Worm (Caenorhabditis elegans) whole organism, young adult: Measurements from ENCODE around the gene W07G1.7.

Experiments
- B0035.1 ChIP-seq: sonication (generic microtip); optimal IDR thresholded peaks from 2 replicates; lab custom pipeline; 2016; ENCODE audit warnings: missing genetic modification characterization, mild to moderate bottlenecking, missing compliant biosample characterization, missing genotype, missing genetic modification reagents
- F37B4.10 ChIP-seq: fragments of 200-800 bp; sonication (Bioruptor generic); IDR thresholded peaks from 2 replicates; pipeline ENCODE4 v1.3.6; 2022; ENCODE audit warnings: missing genetic modification characterization, missing compliant biosample characterization
- K12H6.12 ChIP-seq: fragments of 200-800 bp; sonication (Bioruptor generic); optimal IDR thresholded peaks from 2 replicates; lab custom pipeline; 2018; ENCODE audit warnings: mild to moderate bottlenecking, missing genetic modification characterization, missing compliant biosample characterization
- Y53G8AR.9 ChIP-seq: fragments of 200-800 bp; sonication (Bioruptor generic); conservative IDR thresholded peaks from 2 replicates; pipeline ENCODE4 v1.3.6; 2022; ENCODE audit warnings: missing genetic modification reagents, missing genetic modification characterization, missing compliant biosample characterization
- Y95B8A.8 ChIP-seq: fragments of 200-800 bp; sonication (Bioruptor generic); IDR thresholded peaks from 2 replicates; pipeline ENCODE4 v1.3.6; 2022; ENCODE audit warnings: missing genetic modification reagents, missing genetic modification characterization, missing compliant biosample characterization
- ZK185.1 ChIP-seq: sonication (generic microtip); optimal IDR thresholded peaks from 2 replicates; lab custom pipeline; 2016; ENCODE audit warnings: mild to moderate bottlenecking, missing genetic modification characterization, missing compliant biosample characterization; ENCODE audit not compliant: poor library complexity, severe bottlenecking
- aptf-3 ChIP-seq: fragments of 200-800 bp; sonication (Bioruptor generic); IDR thresholded peaks from 2 replicates; pipeline ENCODE4 v1.3.6; 2022; ENCODE audit warnings: missing genetic modification characterization, missing compliant biosample characterization
- atf-7 ChIP-seq: sonication (generic microtip); optimal IDR thresholded peaks from 2 replicates; lab custom pipeline; 2017; ENCODE audit warnings: mild to moderate bottlenecking, missing genetic modification characterization, missing compliant biosample characterization
- cebp-1 ChIP-seq, 2 experiments: fragments of 200-800 bp in 1 of 2; sonication (Bioruptor generic) in 1 of 2; sonication (generic microtip) in 1 of 2; IDR thresholded peaks in 1 of 2; optimal IDR thresholded peaks in 1 of 2; 2 replicates each; pipeline versions ENCODE4 v1.3.6 to Lab custom; 2017 to 2022; ENCODE audit warnings: missing compliant biosample characterization in 2 of 2, missing genetic modification characterization in 2 of 2, mild to moderate bottlenecking in 1 of 2, missing genetic modification reagents in 1 of 2, moderate library complexity in 1 of 2
- cebp-2 ChIP-seq: fragments of 200-800 bp; sonication (Bioruptor generic); IDR thresholded peaks from 2 replicates; pipeline ENCODE4 v1.3.6; 2022; ENCODE audit warnings: missing genetic modification characterization, missing compliant biosample characterization
- dox-1 ChIP-seq: fragments of 200-800 bp; sonication (Bioruptor generic); IDR thresholded peaks from 2 replicates; pipeline ENCODE4 v1.3.6; 2022; ENCODE audit warnings: missing genetic modification reagents, missing genetic modification characterization, missing compliant biosample characterization
- dpff-1 ChIP-seq: sonication (generic microtip); optimal IDR thresholded peaks from 2 replicates; lab custom pipeline; 2017; ENCODE audit warnings: mild to moderate bottlenecking, missing genetic modification characterization, missing compliant biosample characterization
- egrh-3 ChIP-seq: fragments of 200-800 bp; sonication (Bioruptor generic); IDR thresholded peaks from 2 replicates; pipeline ENCODE4 v1.3.6; 2022; ENCODE audit warnings: missing genetic modification reagents, missing genetic modification characterization, missing compliant biosample characterization
- hmg-1.2 ChIP-seq: fragments of 200-800 bp; sonication (Bioruptor generic); IDR thresholded peaks from 2 replicates; pipeline ENCODE4 v1.3.6; 2022; ENCODE audit warnings: missing genetic modification reagents, missing genetic modification characterization, missing compliant biosample characterization
- hmg-20 ChIP-seq: fragments of 200-800 bp; sonication (Bioruptor generic); IDR thresholded peaks from 2 replicates; pipeline ENCODE4 v1.3.6; 2022; ENCODE audit warnings: missing genetic modification reagents, missing genetic modification characterization, missing compliant biosample characterization
- hrde-1 ChIP-seq: sonication (generic microtip); optimal IDR thresholded peaks from 2 replicates; lab custom pipeline; 2016; ENCODE audit warnings: missing genetic modification characterization, mild to moderate bottlenecking, missing compliant biosample characterization, moderate library complexity, missing genotype, missing genetic modification reagents, borderline replicate concordance
- let-607 ChIP-seq, 2 experiments: fragments of 200-800 bp in 1 of 2; sonication (Bioruptor generic) in 1 of 2; sonication (generic microtip) in 1 of 2; optimal IDR thresholded peaks; 2 replicates each; lab custom pipeline; 2016 to 2018; ENCODE audit warnings: mild to moderate bottlenecking in 2 of 2, missing compliant biosample characterization in 2 of 2, missing genetic modification characterization in 2 of 2, moderate library complexity in 2 of 2, missing genotype in 1 of 2
- lin-40 ChIP-seq: sonication (generic microtip); optimal IDR thresholded peaks from 2 replicates; lab custom pipeline; 2016; ENCODE audit warnings: missing genetic modification characterization, mild to moderate bottlenecking, missing compliant biosample characterization, missing genotype, missing genetic modification reagents
- mel-28 ChIP-seq: sonication (generic microtip); optimal IDR thresholded peaks from 2 replicates; lab custom pipeline; 2016; ENCODE audit warnings: borderline replicate concordance, mild to moderate bottlenecking, missing genetic modification characterization, missing compliant biosample characterization
- nhr-120 ChIP-seq: fragments of 200-800 bp; sonication (Bioruptor generic); IDR thresholded peaks from 2 replicates; pipeline ENCODE4 v1.3.6; 2022; ENCODE audit warnings: missing genetic modification characterization, missing compliant biosample characterization
- nhr-80 ChIP-seq: sonication (generic microtip); optimal IDR thresholded peaks from 2 replicates; lab custom pipeline; 2016; ENCODE audit warnings: missing genetic modification characterization, missing compliant biosample characterization
- nhr-90 ChIP-seq: sonication (generic microtip); optimal IDR thresholded peaks from 2 replicates; lab custom pipeline; 2016; ENCODE audit warnings: missing genotype, mild to moderate bottlenecking, missing genetic modification characterization, missing compliant biosample characterization
- snpc-1.3 ChIP-seq: sonication (generic microtip); optimal IDR thresholded peaks from 2 replicates; lab custom pipeline; 2017; ENCODE audit warnings: missing genetic modification characterization, mild to moderate bottlenecking, missing compliant biosample characterization, antibody characterized with exemption, moderate library complexity, missing genotype, missing genetic modification reagents; ENCODE audit not compliant: insufficient read depth
- snpc-3.4 ChIP-seq: sonication (generic microtip); optimal IDR thresholded peaks from 2 replicates; lab custom pipeline; 2017; ENCODE audit warnings: missing genetic modification characterization, mild to moderate bottlenecking, missing compliant biosample characterization, antibody characterized with exemption, moderate library complexity, missing genotype, missing genetic modification reagents
- snpc-4 ChIP-seq, 5 experiments: fragments of 150-350 bp in 1 of 5; sonication (generic microtip) in 4 of 5; optimal IDR thresholded peaks; 2 replicates each; lab custom pipeline; 2014 to 2018; ENCODE audit warnings: missing genetic modification characterization in 5 of 5, missing biosample characterization in 3 of 5, antibody characterized with exemption in 2 of 5, mild to moderate bottlenecking in 2 of 5, missing compliant biosample characterization in 2 of 5, missing genotype in 2 of 5, moderate library complexity in 2 of 5, missing genetic modification reagents in 1 of 5
- somi-1 ChIP-seq: fragments of 200-800 bp; sonication (Bioruptor generic); optimal IDR thresholded peaks from 2 replicates; lab custom pipeline; 2018; ENCODE audit warnings: mild to moderate bottlenecking, missing genetic modification characterization, missing compliant biosample characterization
- tbp1 ChIP-seq: fragments of 200-800 bp; sonication (Bioruptor generic); optimal IDR thresholded peaks from 2 replicates; lab custom pipeline; 2018; ENCODE audit warnings: mild to moderate bottlenecking, missing genetic modification characterization, missing compliant biosample characterization
- xnd-1 ChIP-seq: sonication (generic microtip); optimal IDR thresholded peaks from 2 replicates; lab custom pipeline; 2016; ENCODE audit warnings: missing genotype, missing genetic modification reagents, missing genetic modification characterization, missing compliant biosample characterization
- zfh-2 ChIP-seq: fragments of 200-800 bp; sonication (Bioruptor generic); conservative IDR thresholded peaks from 2 replicates; pipeline ENCODE4 v1.3.6; 2022; ENCODE audit warnings: missing genetic modification reagents, missing genetic modification characterization, missing compliant biosample characterization
- ztf-18 ChIP-seq: sonication (generic microtip); optimal IDR thresholded peaks from 2 replicates; lab custom pipeline; 2016; ENCODE audit warnings: missing genotype, mild to moderate bottlenecking, missing genetic modification characterization, missing compliant biosample characterization
- ztf-25 ChIP-seq: fragments of 200-800 bp; sonication (Bioruptor generic); IDR thresholded peaks from 2 replicates; pipeline ENCODE4 v1.3.6; 2022; ENCODE audit warnings: missing genetic modification reagents, missing genetic modification characterization, missing compliant biosample characterization
- ztf-26 ChIP-seq: sonication (generic microtip); optimal IDR thresholded peaks from 2 replicates; lab custom pipeline; 2017; ENCODE audit warnings: missing genetic modification characterization, missing compliant biosample characterization

W07G1.7 gene

ce11 chrII:13954979-13955378 is 11.2 kb downstream of the W07G1.7 start:
- TF ChIP-seq cebp-1 (GFP tag; IDR thresholded peaks at IDR 0.05; lab: Robert Waterston, UW) (no peak), cebp-1 (tag; optimal IDR thresholded peaks at IDR 0.05; lab: Kevin White, UChicago) (no peak), nhr-120 (GFP tag; lab: Robert Waterston, UW) (no peak), nhr-80 (tag; lab: Kevin White, UChicago) (peak; percentile 22)

- TF ChIP-seq hmg-20 (GFP tag; lab: Robert Waterston, UW) (no peak), K12H6.12 (tag; lab: Kevin White, UChicago) (no peak), lin-40 (peak; percentile 50), ZK185.1 (tag; lab: Kevin White, UChicago) (no peak), F37B4.10 (GFP tag; lab: Robert Waterston, UW) (no peak), snpc-3.4 (tag; lab: Kevin White, UChicago) (no peak), snpc-1.3 (tag; lab: Kevin White, UChicago) (no peak), cebp-1 (GFP tag; IDR thresholded peaks at IDR 0.05; lab: Robert Waterston, UW) (no peak), cebp-1 (tag; optimal IDR thresholded peaks at IDR 0.05; lab: Kevin White, UChicago) (peak; percentile 34), ztf-26 (tag; lab: Kevin White, UChicago) (peak; percentile 60), let-607 (tag; optimal IDR thresholded peaks at IDR 0.05; lab: Kevin White, UChicago) (no peak), hrde-1 (tag; lab: Kevin White, UChicago) (no peak), hmg-1.2 (GFP tag; lab: Robert Waterston, UW) (peak; percentile 61), B0035.1 (tag; lab: Kevin White, UChicago) (no peak), zfh-2 (GFP tag; lab: Robert Waterston, UW) (peak; percentile 31; the same call in 1 of the 2 replicates), snpc-4 (GFP tag; optimal IDR thresholded peaks at IDR 0.05; lab: Kevin White, UChicago) (no peak), snpc-4 (tag; optimal IDR thresholded peaks at IDR 0.05; lab: Kevin White, UChicago) (peak in 2 of 4 experiments; percentile 48 to 61), nhr-80 (tag; lab: Kevin White, UChicago) (peak; percentile 86), cebp-2 (GFP tag; lab: Robert Waterston, UW) (0 out of 2 replicates have a peak, but pooled peaks have one; percentile 79), Y95B8A.8 (GFP tag; lab: Robert Waterston, UW) (no peak), aptf-3 (GFP tag; lab: Robert Waterston, UW) (no peak), somi-1 (GFP tag; lab: Kevin White, UChicago) (no peak), tbp1 (peak; percentile 19), nhr-90 (no peak), egrh-3 (no peak), dox-1 (GFP tag; lab: Robert Waterston, UW) (peak; percentile 42), xnd-1 (tag; lab: Kevin White, UChicago) (no peak)
Observed at ce11 chrII:13954077-13954476, 12.1 kb downstream of the W07G1.7 start.

- TF ChIP-seq dpff-1 (tag; lab: Kevin White, UChicago) (no peak), zfh-2 (GFP tag; lab: Robert Waterston, UW) (peak; percentile 77), egrh-3 (peak; percentile 66; the same call in 1 of the 2 replicates)
Observed at ce11 chrII:13951986-13952385, 14.2 kb downstream of the W07G1.7 start.

- TF ChIP-seq mel-28: no peak
- TF ChIP-seq atf-7 (tag; lab: Kevin White, UChicago): no peak
- no peak for TF ChIP-seq ztf-18 (tag; lab: Kevin White, UChicago)
- TF ChIP-seq Y53G8AR.9 (GFP tag; lab: Robert Waterston, UW): no peak
- TF ChIP-seq ztf-25: no peak
- no peak for TF ChIP-seq nhr-80 (tag; lab: Kevin White, UChicago)
- TF ChIP-seq, all 124 proteins: peak for 0
Observed at ce11 chrII:13949290-13949689, 16.9 kb downstream of the W07G1.7 start, which contains the start of gene sre-44. Gene sre-44, plus strand, starts transcription at chrII:13949590.
